Fruit fly (Drosophila melanogaster): ENCODE measurements around the gene CG8997.

The CG8997 gene

dm6 chr2L:13835959-13836358 is 9.2 kb downstream of the CG8997 start:
- TF ChIP-seq Snoo (tag; optimal IDR thresholded peaks at IDR 0.05) (no peak), Pif1A (GFP tag; optimal IDR thresholded peaks at IDR 0.05) (no peak), CG9948 (tag; optimal IDR thresholded peaks at IDR 0.05) (no peak), CG14655 (GFP tag; optimal IDR thresholded peaks at IDR 0.05) (no peak), CG8301 (tag; optimal IDR thresholded peaks at IDR 0.05) (no peak)

dm6 chr2L:13835002-13835910 is 9.9 kb downstream of the CG8997 start, which contains the start of the genes mRpS23 and CenG1A:
Gene mRpS23, minus strand, starts transcription at chr2L:13835072.
Gene CenG1A, plus strand, starts transcription at chr2L:13835564.
- TF ChIP-seq Ets98B (GFP tag; IDR thresholded peaks at IDR 0.05) (peak; percentile 100), CG10348 (GFP tag; IDR thresholded peaks at IDR 0.05) (peak; percentile 99), CG8159 (tag; optimal IDR thresholded peaks at IDR 0.05) (peak; percentile 100), CG17806 (tag; optimal IDR thresholded peaks at IDR 0.05) (peak; percentile 100), CG12605 (GFP tag; IDR thresholded peaks at IDR 0.05) (peak; percentile 100), Pif1A (GFP tag; optimal IDR thresholded peaks at IDR 0.05) (peak; percentile 100), CG8301 (tag; optimal IDR thresholded peaks at IDR 0.05) (peak; percentile 100), CG9948 (tag; optimal IDR thresholded peaks at IDR 0.05) (peak; percentile 100), gl (tag; optimal IDR thresholded peaks at IDR 0.05) (peak; percentile 100), CG14655 (GFP tag; optimal IDR thresholded peaks at IDR 0.05) (peak; percentile 100), EcR (GFP tag; optimal IDR thresholded peaks at IDR 0.05) (peak; percentile 67), CG32121 (GFP tag; IDR thresholded peaks at IDR 0.05) (peak; percentile 100), fd96Ca (GFP tag; IDR thresholded peaks at IDR 0.05) (peak; percentile 100), CG13204 (GFP tag; optimal IDR thresholded peaks at IDR 0.05) (no peak), rn (GFP tag; IDR thresholded peaks at IDR 0.05) (peak; percentile 100), Pif1B (GFP tag; optimal IDR thresholded peaks at IDR 0.05) (peak; percentile 100), CG4496 (GFP tag; IDR thresholded peaks at IDR 0.05) (peak; percentile 100), Snoo (tag; optimal IDR thresholded peaks at IDR 0.05) (peak; percentile 100), CG15710 (tag; optimal IDR thresholded peaks at IDR 0.05) (peak; percentile 100), CG34367 (tag; optimal IDR thresholded peaks at IDR 0.05) (peak; percentile 100), D1 (tag; optimal IDR thresholded peaks at IDR 0.05) (no peak)

dm6 chr2L:13833058-13833457 is 12.1 kb downstream of the CG8997 start, which contains the start of the genes GatC, PolG2 and Polr2C:
Gene GatC, minus strand, starts transcription at chr2L:13833105.
Gene PolG2, minus strand, starts transcription at chr2L:13833105.
Gene Polr2C, plus strand, starts transcription at chr2L:13833337.
- TF ChIP-seq CG17806 (tag; optimal IDR thresholded peaks at IDR 0.05) (no peak), CG15710 (tag; optimal IDR thresholded peaks at IDR 0.05) (peak; percentile 2), Pif1B (GFP tag; optimal IDR thresholded peaks at IDR 0.05) (no peak), rn (GFP tag; IDR thresholded peaks at IDR 0.05) (no peak), CG9948 (tag; optimal IDR thresholded peaks at IDR 0.05) (no peak), Pif1A (GFP tag; optimal IDR thresholded peaks at IDR 0.05) (no peak), Ets98B (GFP tag; IDR thresholded peaks at IDR 0.05) (no peak), CG13204 (GFP tag; optimal IDR thresholded peaks at IDR 0.05) (no peak), gl (tag; optimal IDR thresholded peaks at IDR 0.05) (no peak)

- TF ChIP-seq CG10348 (GFP tag; IDR thresholded peaks at IDR 0.05): no peak
- TF ChIP-seq CG12605 (GFP tag; IDR thresholded peaks at IDR 0.05): no peak
- no peak for TF ChIP-seq rn (GFP tag; IDR thresholded peaks at IDR 0.05)
- TF ChIP-seq CG34367 (tag; optimal IDR thresholded peaks at IDR 0.05): no peak
- TF ChIP-seq Pif1B (GFP tag; optimal IDR thresholded peaks at IDR 0.05): no peak
- TF ChIP-seq Pif1A (GFP tag; optimal IDR thresholded peaks at IDR 0.05): no peak
- no peak for TF ChIP-seq Snoo (tag; optimal IDR thresholded peaks at IDR 0.05)
- no peak for TF ChIP-seq gl (tag; optimal IDR thresholded peaks at IDR 0.05)
- no peak for TF ChIP-seq CG14655 (GFP tag; optimal IDR thresholded peaks at IDR 0.05)
- TF ChIP-seq EcR (GFP tag; optimal IDR thresholded peaks at IDR 0.05): no peak
- no peak for TF ChIP-seq D1 (tag; optimal IDR thresholded peaks at IDR 0.05)
- TF ChIP-seq CG4496 (GFP tag; IDR thresholded peaks at IDR 0.05): no peak
These were observed 15.6 kb downstream of the CG8997 start, which contains the start of the genes Arpc1 and Orc5 for dm6 chr2L:13829540-13829939. Gene Arpc1, minus strand, starts transcription at chr2L:13829741. Gene Orc5, plus strand, starts transcription at chr2L:13829837.

dm6 chr2L:13827557-13827956 is 17.6 kb downstream of the CG8997 start, which contains the start of gene PolG1:
Gene PolG1, minus strand, starts transcription at chr2L:13827772.
- no peak for TF ChIP-seq CG4496 (GFP tag; IDR thresholded peaks at IDR 0.05)
- TF ChIP-seq CG15710 (tag; optimal IDR thresholded peaks at IDR 0.05): no peak
- no peak for TF ChIP-seq CG9948 (tag; optimal IDR thresholded peaks at IDR 0.05)
- no peak for TF ChIP-seq rn (GFP tag; IDR thresholded peaks at IDR 0.05)
- TF ChIP-seq CG17806 (tag; optimal IDR thresholded peaks at IDR 0.05): no peak
- TF ChIP-seq CG13204 (GFP tag; optimal IDR thresholded peaks at IDR 0.05): no peak
- TF ChIP-seq D1 (tag; optimal IDR thresholded peaks at IDR 0.05): no peak
- no peak for TF ChIP-seq CG12605 (GFP tag; IDR thresholded peaks at IDR 0.05)
- no peak for TF ChIP-seq CG8159 (tag; optimal IDR thresholded peaks at IDR 0.05)
- TF ChIP-seq Pif1B (GFP tag; optimal IDR thresholded peaks at IDR 0.05): no peak
- no peak for TF ChIP-seq Ets98B (GFP tag; IDR thresholded peaks at IDR 0.05)
- TF ChIP-seq CG8301 (tag; optimal IDR thresholded peaks at IDR 0.05): no peak
- TF ChIP-seq CG32121 (GFP tag; IDR thresholded peaks at IDR 0.05): no peak
- no peak for TF ChIP-seq CG14655 (GFP tag; optimal IDR thresholded peaks at IDR 0.05)
- no peak for TF ChIP-seq Snoo (tag; optimal IDR thresholded peaks at IDR 0.05)

- TF ChIP-seq CG9948 (tag; optimal IDR thresholded peaks at IDR 0.05): no peak
- TF ChIP-seq rn (GFP tag; IDR thresholded peaks at IDR 0.05): no peak
- TF ChIP-seq CG4496 (GFP tag; IDR thresholded peaks at IDR 0.05): no peak
- no peak for TF ChIP-seq CG17806 (tag; optimal IDR thresholded peaks at IDR 0.05)
- no peak for TF ChIP-seq CG10348 (GFP tag; IDR thresholded peaks at IDR 0.05)
- no peak for TF ChIP-seq Snoo (tag; optimal IDR thresholded peaks at IDR 0.05)
- no peak for TF ChIP-seq CG32121 (GFP tag; IDR thresholded peaks at IDR 0.05)
- TF ChIP-seq CG15710 (tag; optimal IDR thresholded peaks at IDR 0.05): no peak
- TF ChIP-seq EcR (GFP tag; optimal IDR thresholded peaks at IDR 0.05): no peak
- no peak for TF ChIP-seq D1 (tag; optimal IDR thresholded peaks at IDR 0.05)
- no peak for TF ChIP-seq gl (tag; optimal IDR thresholded peaks at IDR 0.05)
- no peak for TF ChIP-seq CG13204 (GFP tag; optimal IDR thresholded peaks at IDR 0.05)
- no peak for TF ChIP-seq CG14655 (GFP tag; optimal IDR thresholded peaks at IDR 0.05)
- TF ChIP-seq CG34367 (tag; optimal IDR thresholded peaks at IDR 0.05): no peak
- no peak for TF ChIP-seq fd96Ca (GFP tag; IDR thresholded peaks at IDR 0.05)
- no peak for TF ChIP-seq CG12605 (GFP tag; IDR thresholded peaks at IDR 0.05)
- no peak for TF ChIP-seq CG8301 (tag; optimal IDR thresholded peaks at IDR 0.05)
- no peak for TF ChIP-seq Pif1B (GFP tag; optimal IDR thresholded peaks at IDR 0.05)
- no peak for TF ChIP-seq Ets98B (GFP tag; IDR thresholded peaks at IDR 0.05)
These were observed 24.2 kb downstream of the CG8997 start, which contains the start of gene b for dm6 chr2L:13820948-13821347. Gene b, plus strand, starts transcription at chr2L:13821248.

Data from whole organism, pupa.